Worm (Caenorhabditis elegans) whole organism, young adult: ENCODE results near the gene T24A6.7.

ENCODE experiments used
- B0035.1 ChIP-seq: sonication (generic microtip); optimal IDR thresholded peaks from 2 replicates; lab custom pipeline; 2016; ENCODE audit warnings: missing genetic modification characterization, mild to moderate bottlenecking, missing compliant biosample characterization, missing genotype, missing genetic modification reagents
- B0261.1 ChIP-seq: sonication (generic microtip); optimal IDR thresholded peaks from 2 replicates; lab custom pipeline; 2016; ENCODE audit warnings: mild to moderate bottlenecking, missing genetic modification characterization, moderate library complexity, missing compliant biosample characterization
- F10E7.11 ChIP-seq: sonication (generic microtip); optimal IDR thresholded peaks from 2 replicates; lab custom pipeline; 2017; ENCODE audit warnings: mild to moderate bottlenecking, missing genetic modification characterization, moderate library complexity, missing compliant biosample characterization
- F23B12.7 ChIP-seq: sonication (generic microtip); optimal IDR thresholded peaks from 2 replicates; lab custom pipeline; 2017; ENCODE audit warnings: missing genetic modification characterization, mild to moderate bottlenecking, missing compliant biosample characterization, antibody characterized with exemption, moderate library complexity; ENCODE audit not compliant: insufficient read depth
- F33H1.4 ChIP-seq: fragments of 200-800 bp; sonication (Bioruptor generic); IDR thresholded peaks from 2 replicates; pipeline ENCODE4 v1.3.6; 2022; ENCODE audit warnings: missing genetic modification reagents, missing genetic modification characterization, missing compliant biosample characterization
- F39B2.1 ChIP-seq: fragments of 200-800 bp; sonication (Bioruptor generic); IDR thresholded peaks from 2 replicates; pipeline ENCODE4 v1.3.6; 2022; ENCODE audit warnings: missing genetic modification reagents, missing genetic modification characterization, missing compliant biosample characterization
- Y53F4B.3 ChIP-seq: fragments of 200-800 bp; sonication (Bioruptor generic); IDR thresholded peaks from 2 replicates; pipeline ENCODE4 v1.3.6; 2022; ENCODE audit warnings: missing genetic modification reagents, missing genetic modification characterization, missing compliant biosample characterization
- Y56A3A.18 ChIP-seq: fragments of 200-800 bp; sonication (Bioruptor generic); IDR thresholded peaks from 2 replicates; pipeline ENCODE4 v1.3.6; 2022; ENCODE audit warnings: missing genetic modification reagents, missing genetic modification characterization, missing compliant biosample characterization
- Y67H2A.10 ChIP-seq: fragments of 200-800 bp; sonication (Bioruptor generic); conservative IDR thresholded peaks from 2 replicates; pipeline ENCODE4 v1.3.6; 2022; ENCODE audit warnings: missing genetic modification reagents, missing genetic modification characterization, missing compliant biosample characterization
- akir-1 ChIP-seq: fragments of 200-800 bp; sonication (Bioruptor generic); optimal IDR thresholded peaks from 2 replicates; lab custom pipeline; 2018; ENCODE audit warnings: mild to moderate bottlenecking, missing genetic modification characterization, moderate library complexity, missing compliant biosample characterization
- attf-3 ChIP-seq: fragments of 200-800 bp; sonication (Bioruptor generic); conservative IDR thresholded peaks from 2 replicates; pipeline ENCODE4 v1.3.6; 2022; ENCODE audit warnings: missing genetic modification reagents, missing genetic modification characterization, missing compliant biosample characterization
- cebp-2 ChIP-seq: fragments of 200-800 bp; sonication (Bioruptor generic); IDR thresholded peaks from 2 replicates; pipeline ENCODE4 v1.3.6; 2022; ENCODE audit warnings: missing genetic modification characterization, missing compliant biosample characterization
- ceh-27 ChIP-seq: fragments of 200-800 bp; sonication (Bioruptor generic); optimal IDR thresholded peaks from 2 replicates; lab custom pipeline; 2018; ENCODE audit warnings: mild to moderate bottlenecking, missing genetic modification characterization, moderate library complexity, missing compliant biosample characterization
- ceh-58 ChIP-seq: fragments of 200-800 bp; sonication (Bioruptor generic); IDR thresholded peaks from 2 replicates; pipeline ENCODE4 v1.3.6; 2022; ENCODE audit warnings: missing genetic modification characterization, missing compliant biosample characterization
- dpl-1 ChIP-seq: fragments of 150-350 bp; optimal IDR thresholded peaks from 2 replicates; lab custom pipeline; 2014; ENCODE audit warnings: missing biosample characterization, missing genetic modification reagents, missing genetic modification characterization
- ekl-4 ChIP-seq: fragments of 200-800 bp; sonication (Bioruptor generic); IDR thresholded peaks from 2 replicates; pipeline ENCODE4 v1.3.6; 2022; ENCODE audit warnings: missing genetic modification reagents, missing genetic modification characterization, missing compliant biosample characterization
- hlh-26 ChIP-seq: fragments of 200-800 bp; sonication (Bioruptor generic); conservative IDR thresholded peaks from 2 replicates; pipeline ENCODE4 v1.3.6; 2022; ENCODE audit warnings: missing genetic modification reagents, missing genetic modification characterization, missing compliant biosample characterization
- lag-1 ChIP-seq: fragments of 200-800 bp; sonication (Bioruptor generic); IDR thresholded peaks from 2 replicates; pipeline ENCODE4 v1.3.6; 2022; ENCODE audit warnings: missing genetic modification reagents, missing genetic modification characterization, missing compliant biosample characterization
- let-526 ChIP-seq: fragments of 200-800 bp; sonication (Bioruptor generic); IDR thresholded peaks from 2 replicates; pipeline ENCODE4 v1.3.6; 2022; ENCODE audit warnings: missing genetic modification reagents, missing genetic modification characterization, missing compliant biosample characterization
- madf-10 ChIP-seq: sonication (generic microtip); optimal IDR thresholded peaks from 2 replicates; lab custom pipeline; 2016; ENCODE audit warnings: mild to moderate bottlenecking, missing genetic modification characterization, missing compliant biosample characterization
- madf-3 ChIP-seq: fragments of 200-800 bp; sonication (Bioruptor generic); IDR thresholded peaks from 2 replicates; pipeline ENCODE4 v1.3.6; 2022; ENCODE audit warnings: missing genetic modification reagents, missing genetic modification characterization, missing compliant biosample characterization
- madf-8 ChIP-seq: fragments of 200-800 bp; sonication (Bioruptor generic); conservative IDR thresholded peaks from 2 replicates; pipeline ENCODE4 v1.3.6; 2022; ENCODE audit warnings: missing genetic modification reagents, missing genetic modification characterization, missing compliant biosample characterization
- mel-28 ChIP-seq: sonication (generic microtip); optimal IDR thresholded peaks from 2 replicates; lab custom pipeline; 2016; ENCODE audit warnings: borderline replicate concordance, mild to moderate bottlenecking, missing genetic modification characterization, missing compliant biosample characterization
- mes-4 ChIP-seq: sonication (generic microtip); optimal IDR thresholded peaks from 2 replicates; lab custom pipeline; 2016; ENCODE audit warnings: missing genotype, missing genetic modification characterization, missing compliant biosample characterization
- nhr-120 ChIP-seq: fragments of 200-800 bp; sonication (Bioruptor generic); IDR thresholded peaks from 2 replicates; pipeline ENCODE4 v1.3.6; 2022; ENCODE audit warnings: missing genetic modification characterization, missing compliant biosample characterization
- nhr-179 ChIP-seq: sonication (generic microtip); optimal IDR thresholded peaks from 2 replicates; lab custom pipeline; 2016; ENCODE audit warnings: mild to moderate bottlenecking, missing genetic modification characterization, missing compliant biosample characterization
- nhr-90 ChIP-seq: sonication (generic microtip); optimal IDR thresholded peaks from 2 replicates; lab custom pipeline; 2016; ENCODE audit warnings: missing genotype, mild to moderate bottlenecking, missing genetic modification characterization, missing compliant biosample characterization
- sptf-2 ChIP-seq: fragments of 200-800 bp; sonication (Bioruptor generic); optimal IDR thresholded peaks from 2 replicates; lab custom pipeline; 2018; ENCODE audit warnings: mild to moderate bottlenecking, missing genetic modification characterization, missing compliant biosample characterization
- ztf-22 ChIP-seq: fragments of 200-800 bp; sonication (Bioruptor generic); optimal IDR thresholded peaks from 2 replicates; lab custom pipeline; 2018; ENCODE audit warnings: mild to moderate bottlenecking, missing genetic modification characterization, moderate library complexity, missing compliant biosample characterization
- ztf-28 ChIP-seq: fragments of 200-800 bp; sonication (Bioruptor generic); IDR thresholded peaks from 2 replicates; pipeline ENCODE4 v1.3.6; 2022; ENCODE audit warnings: missing genetic modification reagents, missing genetic modification characterization, missing compliant biosample characterization

Gene T24A6.7

DNA sequence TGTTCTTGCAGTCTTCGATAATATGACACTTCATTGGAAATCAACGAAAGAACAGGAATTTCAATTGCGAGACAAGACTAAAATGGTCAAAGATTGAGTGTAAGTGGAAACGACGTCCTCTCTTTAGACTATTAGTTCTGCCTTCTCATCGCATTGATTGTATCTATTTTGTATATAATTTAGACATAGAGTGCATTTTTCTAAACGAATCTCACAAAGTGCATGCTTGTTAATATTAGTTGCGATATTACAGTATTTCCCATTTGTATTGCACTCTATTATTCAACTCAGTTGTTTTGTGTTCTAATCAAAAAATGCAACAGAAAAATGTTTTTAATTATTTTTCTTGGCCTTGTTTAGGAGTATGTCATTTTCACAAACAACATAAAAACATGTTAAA lies 13.2 kb downstream of the T24A6.7 start, which contains the start of gene nhr-93:
TSS of gene nhr-93 (minus strand) at position 101 of the 400 bp plus-strand sequence.
- TF ChIP-seq ceh-58 (no peak), Y56A3A.18 (GFP tag; lab: Robert Waterston, UW) (no peak), mes-4 (tag; lab: Kevin White, UChicago) (no peak), dpl-1 (no peak), nhr-179 (tag; lab: Kevin White, UChicago) (no peak), madf-8 (GFP tag; lab: Robert Waterston, UW) (no peak), B0261.1 (no peak)

DNA sequence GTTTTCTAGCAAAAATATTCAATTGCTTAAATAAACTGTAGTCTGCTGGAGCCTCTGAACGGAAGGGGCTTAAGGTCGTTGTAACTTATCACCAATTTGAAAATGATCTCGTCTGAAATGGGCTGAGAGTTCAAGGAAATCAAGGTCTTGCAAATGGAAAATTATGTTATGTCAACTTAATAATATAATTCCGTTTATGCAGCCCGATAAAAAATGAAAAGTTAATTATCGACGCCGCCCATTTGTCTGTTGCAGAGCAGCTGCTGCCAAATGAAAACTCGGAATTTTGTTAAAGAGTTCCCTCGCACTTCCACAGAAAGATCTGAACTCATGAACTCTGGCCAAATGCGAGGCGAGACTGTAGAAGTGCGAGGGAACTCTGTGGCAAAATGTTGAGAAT lies 16.0 kb downstream of the T24A6.7 start, which contains the start of gene srbc-67:
TSS of gene srbc-67 (minus strand) at position 101 of the 400 bp plus-strand sequence.
- TF ChIP-seq F10E7.11 (tag; lab: Kevin White, UChicago) = no peak

DNA sequence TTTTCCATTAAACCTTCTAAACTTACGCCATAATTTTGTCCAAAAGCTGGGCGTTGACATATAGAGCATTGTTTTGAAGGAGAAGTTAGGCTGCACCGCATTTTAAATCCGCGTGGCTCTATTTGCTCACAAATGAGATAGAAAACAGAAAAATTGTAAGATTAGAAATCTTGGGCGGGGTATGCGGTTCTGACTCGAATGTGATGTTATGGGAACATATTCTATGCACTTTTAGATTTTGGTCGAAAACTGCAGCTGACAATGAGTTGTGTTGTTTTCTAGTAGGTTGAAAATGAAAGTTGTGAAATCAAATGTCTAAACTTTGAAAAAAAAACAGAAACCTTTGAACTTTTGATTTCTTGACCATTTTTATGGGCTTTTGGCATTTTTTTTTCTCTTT lies 18.3 kb downstream of the T24A6.7 start, which contains the start of gene nhr-222:
TSS of gene nhr-222 (minus strand) at position 101 of the 400 bp plus-strand sequence.
- no peak for TF ChIP-seq madf-10 (tag; lab: Kevin White, UChicago)
- no peak for TF ChIP-seq Y53F4B.3
- TF ChIP-seq ekl-4 (GFP tag; lab: Robert Waterston, UW) = no peak
- no peak for TF ChIP-seq nhr-90 (tag; lab: Kevin White, UChicago)
- TF ChIP-seq mel-28 (tag; lab: Kevin White, UChicago) = no peak
- no peak for TF ChIP-seq F39B2.1 (GFP tag; lab: Robert Waterston, UW)
- no peak for TF ChIP-seq hlh-26 (GFP tag; lab: Robert Waterston, UW)
- TF ChIP-seq F33H1.4 (GFP tag; lab: Robert Waterston, UW) = no peak
- TF ChIP-seq nhr-120 (GFP tag; lab: Robert Waterston, UW) = no peak
- no peak for TF ChIP-seq madf-3 (GFP tag; lab: Robert Waterston, UW)
- TF ChIP-seq let-526 (GFP tag; lab: Robert Waterston, UW) = no peak
- TF ChIP-seq ceh-27 (GFP tag; lab: Kevin White, UChicago) = no peak
- TF ChIP-seq sptf-2 = no peak

DNA sequence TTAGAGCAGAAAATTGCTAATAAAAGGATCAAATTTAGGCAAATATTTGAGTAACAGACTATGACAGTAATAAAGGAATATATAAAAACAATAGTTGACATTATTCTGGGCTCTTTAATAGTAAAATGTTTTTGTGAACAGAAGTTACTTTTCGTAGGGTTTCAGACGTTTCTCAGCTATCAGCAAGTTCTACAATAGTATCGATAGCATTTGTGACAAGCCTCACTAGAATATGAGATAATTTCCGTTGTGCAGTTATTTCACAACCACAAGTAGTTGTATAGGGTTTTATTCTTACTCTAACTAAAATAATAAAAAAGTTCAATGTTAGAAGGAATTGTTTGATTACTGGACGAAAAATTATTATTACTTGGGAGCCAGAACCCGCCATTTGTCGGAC lies 21.4 kb downstream of the T24A6.7 start, which contains the start of gene srbc-68:
TSS of gene srbc-68 (minus strand) at position 101 of the 400 bp plus-strand sequence.
- TF ChIP-seq mes-4 (tag; lab: Kevin White, UChicago) (no peak), F23B12.7 (tag; lab: Kevin White, UChicago) (no peak), lag-1 (GFP tag; lab: Robert Waterston, UW) (no peak), madf-8 (GFP tag; lab: Robert Waterston, UW) (no peak), Y67H2A.10 (no peak), akir-1 (no peak), ztf-28 (GFP tag; lab: Robert Waterston, UW) (no peak), cebp-2 (GFP tag; lab: Robert Waterston, UW) (no peak), madf-3 (GFP tag; lab: Robert Waterston, UW) (no peak), attf-3 (GFP tag; lab: Robert Waterston, UW) (no peak), B0261.1 (no peak), mel-28 (tag; lab: Kevin White, UChicago) (no peak), B0035.1 (tag; lab: Kevin White, UChicago) (no peak)

DNA sequence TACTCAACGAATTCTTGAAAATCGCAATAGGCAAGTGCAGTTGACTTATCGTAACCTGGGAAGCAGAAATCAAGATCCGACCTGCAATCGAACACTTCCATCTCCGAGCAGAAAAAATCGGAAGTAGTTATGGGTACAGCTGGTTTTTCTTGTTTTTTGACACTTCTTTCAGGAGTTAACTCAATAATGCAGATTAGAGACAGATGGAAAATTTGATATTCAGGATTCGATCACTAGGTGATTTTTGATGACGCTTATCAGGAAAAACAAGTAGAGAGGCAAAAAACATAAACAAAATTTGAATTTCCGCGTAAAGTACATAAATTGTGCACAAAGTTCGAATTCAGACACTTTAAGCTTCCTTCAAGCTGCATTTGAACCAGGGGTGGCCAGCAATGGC lies 23.7 kb downstream of the T24A6.7 start, which contains the start of gene srw-130:
TSS of gene srw-130 (minus strand) at position 101 of the 400 bp plus-strand sequence.
- TF ChIP-seq madf-8 (GFP tag; lab: Robert Waterston, UW) (no peak), ztf-22 (GFP tag; lab: Kevin White, UChicago) (no peak)
